Worm (Caenorhabditis elegans) whole organism, L4 larva: ENCODE results near the gene gob-1.

Experiments used
- aha-1 ChIP-seq: fragments of 150-350 bp; peaks from one replicate; lab custom pipeline; 2014; ENCODE audit warnings: missing biosample characterization, missing genetic modification characterization
- aly-2 ChIP-seq: sonication (generic microtip); optimal IDR thresholded peaks from 2 replicates; lab custom pipeline; 2018; ENCODE audit warnings: missing biosample characterization, missing genetic modification characterization
- ceh-44 ChIP-seq: fragments of 200-800 bp; sonication (Bioruptor generic); IDR thresholded peaks from 2 replicates; pipeline ENCODE4 v1.3.6; 2022; ENCODE audit warnings: missing genetic modification reagents, missing genetic modification characterization, missing compliant biosample characterization
- ceh-82 ChIP-seq: sonication (generic microtip); optimal IDR thresholded peaks from 2 replicates; lab custom pipeline; 2017; ENCODE audit warnings: missing biosample characterization, missing genetic modification characterization
- daf-12 ChIP-seq: fragments of 150-350 bp; optimal IDR thresholded peaks from 2 replicates; lab custom pipeline; 2014; ENCODE audit warnings: missing biosample characterization, missing genetic modification reagents, missing genetic modification characterization
- dve-1 ChIP-seq: sonication (generic microtip); optimal IDR thresholded peaks from 2 replicates; lab custom pipeline; 2017; ENCODE audit warnings: antibody characterized with exemption, mild to moderate bottlenecking, missing genetic modification characterization, missing compliant biosample characterization; ENCODE audit not compliant: insufficient read depth
- fkh-10 ChIP-seq: fragments of 150-350 bp; optimal IDR thresholded peaks from 2 replicates; lab custom pipeline; 2014; ENCODE audit warnings: missing biosample characterization, missing genetic modification reagents, missing genetic modification characterization
- hlh-30 ChIP-seq: sonication (generic microtip); optimal IDR thresholded peaks from 2 replicates; lab custom pipeline; 2017; ENCODE audit warnings: antibody characterized with exemption, mild to moderate bottlenecking, missing genetic modification characterization, missing compliant biosample characterization; ENCODE audit not compliant: insufficient read depth
- lin-13 ChIP-seq: fragments of 150-350 bp; optimal IDR thresholded peaks from 2 replicates; lab custom pipeline; 2014; ENCODE audit warnings: missing biosample characterization, missing genetic modification reagents, missing genetic modification characterization
- madf-9 ChIP-seq: fragments of 200-800 bp; sonication (Bioruptor generic); conservative IDR thresholded peaks from 2 replicates; pipeline ENCODE4 v1.3.6; 2022; ENCODE audit warnings: missing genetic modification reagents, missing genetic modification characterization, missing compliant biosample characterization
- nhr-76 ChIP-seq: fragments of 150-350 bp; optimal IDR thresholded peaks from 2 replicates; lab custom pipeline; 2014; ENCODE audit warnings: missing biosample characterization, missing genetic modification characterization
- unc-130 ChIP-seq: sonication (generic microtip); optimal IDR thresholded peaks from 2 replicates; lab custom pipeline; 2016; ENCODE audit warnings: missing genetic modification reagents, missing genetic modification characterization, missing compliant biosample characterization

ce11 chrX:15514547-15514946 is 21.1 kb downstream of the gob-1 start:
- no peak for TF ChIP-seq lin-13
- TF ChIP-seq aha-1 (tag; lab: Kevin White, UChicago): no peak
- TF ChIP-seq ceh-44 (GFP tag; lab: Robert Waterston, UW): no peak
- no peak for TF ChIP-seq unc-130 (GFP tag; lab: Kevin White, UChicago)
- no peak for TF ChIP-seq nhr-76
- no peak for TF ChIP-seq fkh-10 (GFP tag; lab: Kevin White, UChicago)
- TF ChIP-seq dve-1 (tag; lab: Kevin White, UChicago): no peak
- TF ChIP-seq madf-9 (GFP tag; lab: Robert Waterston, UW): no peak
- TF ChIP-seq ceh-82: no peak
- no peak for TF ChIP-seq hlh-30 (tag; lab: Kevin White, UChicago)
- TF ChIP-seq daf-12 (tag; lab: Kevin White, UChicago): no peak
- no peak for TF ChIP-seq aly-2
